Worm (Caenorhabditis elegans): ENCODE results near the gene atf-2.

atf-2 gene

ce11 chrII:8769375-8769774, 17.6 kb downstream of the atf-2 start:
- TF ChIP-seq mxl-2 (GFP tag; conservative IDR thresholded peaks at IDR 0.05) (no peak), pqm-1 (tag; optimal IDR thresholded peaks at IDR 0.05) (peak; percentile 3), rbr-2 (tag; optimal IDR thresholded peaks at IDR 0.05) (peak; percentile 1), unc-62 (GFP tag; optimal IDR thresholded peaks at IDR 0.05 in 1 of 2) (peak in 1 of 2 experiments; percentile 57), unc-62 (tag; optimal IDR thresholded peaks at IDR 0.05) (no peak), hmg-1.1 (GFP tag; IDR thresholded peaks at IDR 0.05) (peak; percentile 65), jun-1 (tag; optimal IDR thresholded peaks at IDR 0.05) (no peak), daf-16 (GFP tag; optimal IDR thresholded peaks at IDR 0.05) (no peak), daf-16 (tag; optimal IDR thresholded peaks at IDR 0.05) (peak; percentile 11), dve-1 (tag; optimal IDR thresholded peaks at IDR 0.05; ENCODE audit: insufficient read depth) (peak; percentile 25), aha-1 (tag) (no peak), F26F4.8 (GFP tag; conservative IDR thresholded peaks at IDR 0.05) (no peak), mes-2 (tag; optimal IDR thresholded peaks at IDR 0.05; ENCODE audit: poor library complexity, severe bottlenecking) (peak; percentile 54), mep-1 (tag; optimal IDR thresholded peaks at IDR 0.05) (peak; percentile 48), lsy-2 (tag; optimal IDR thresholded peaks at IDR 0.05) (peak in 1 of 2 experiments; percentile 32), zip-2 (tag; optimal IDR thresholded peaks at IDR 0.05) (no peak), hlh-30 (tag; optimal IDR thresholded peaks at IDR 0.05; ENCODE audit: insufficient read depth) (peak; percentile 30), madf-9 (GFP tag; conservative IDR thresholded peaks at IDR 0.05) (0 out of 2 replicates have a peak, but pooled peaks have one; percentile 4), hlh-11 (tag; optimal IDR thresholded peaks at IDR 0.05) (peak; percentile 20), dmd-6 (GFP tag; IDR thresholded peaks at IDR 0.05) (peak; percentile 27; the same call in 1 of the 2 replicates)

ce11 chrII:8770675-8771074, 18.9 kb downstream of the atf-2 start, which contains the start of gene let-19:
Gene let-19 (plus strand): TSS chrII:8770975.
- TF ChIP-seq php-3 (GFP tag; IDR thresholded peaks at IDR 0.05), result no peak
- no peak for TF ChIP-seq madf-5 (GFP tag; IDR thresholded peaks at IDR 0.05)
- no peak for TF ChIP-seq cey-2 (tag; optimal IDR thresholded peaks at IDR 0.05; ENCODE audit: borderline replicate concordance, insufficient read depth)
- no peak for TF ChIP-seq saeg-2 (GFP tag; IDR thresholded peaks at IDR 0.05)
- TF ChIP-seq madf-9 (GFP tag; conservative IDR thresholded peaks at IDR 0.05), result no peak
- TF ChIP-seq dve-1 (tag; optimal IDR thresholded peaks at IDR 0.05; ENCODE audit: insufficient read depth), result no peak
- no peak for TF ChIP-seq dmd-8 (GFP tag; IDR thresholded peaks at IDR 0.05)
- TF ChIP-seq attf-4 (tag; optimal IDR thresholded peaks at IDR 0.05), result no peak
- TF ChIP-seq lin-38 (GFP tag; IDR thresholded peaks at IDR 0.05), result no peak
- TF ChIP-seq sdz-12 (GFP tag; optimal IDR thresholded peaks at IDR 0.05), result no peak
- no peak for TF ChIP-seq lin-29 (GFP tag; IDR thresholded peaks at IDR 0.05)
- no peak for TF ChIP-seq ztf-7 (tag; optimal IDR thresholded peaks at IDR 0.05)
- no peak for TF ChIP-seq nhr-42 (GFP tag; IDR thresholded peaks at IDR 0.05)
- no peak for TF ChIP-seq T26A8.4 (GFP tag; IDR thresholded peaks at IDR 0.05)
- no peak for TF ChIP-seq lir-3 (tag; optimal IDR thresholded peaks at IDR 0.05)
- TF ChIP-seq ZK337.2 (GFP tag; IDR thresholded peaks at IDR 0.05), result no peak

- TF ChIP-seq ceh-28 (tag; optimal IDR thresholded peaks at IDR 0.05) (no peak), dve-1 (tag; optimal IDR thresholded peaks at IDR 0.05; ENCODE audit: insufficient read depth) (no peak), unc-62 (GFP tag; optimal IDR thresholded peaks at IDR 0.05 in 1 of 2) (peak in 1 of 2 experiments; percentile 93), unc-62 (tag; optimal IDR thresholded peaks at IDR 0.05) (no peak)
Measured at ce11 chrII:8776504-8776903, 24.7 kb downstream of the atf-2 start.

- TF ChIP-seq madf-5 (GFP tag; IDR thresholded peaks at IDR 0.05), result no peak
- no peak for TF ChIP-seq nhr-76 (tag; optimal IDR thresholded peaks at IDR 0.05)
- TF ChIP-seq Y105C5A.15 (GFP tag; IDR thresholded peaks at IDR 0.05), result no peak
- TF ChIP-seq nhr-6 (tag; optimal IDR thresholded peaks at IDR 0.05), result no peak
- TF ChIP-seq unc-62 (GFP tag; optimal IDR thresholded peaks at IDR 0.05 in 1 of 2), result peak in 1 of 2 experiments; percentile 40
- no peak for TF ChIP-seq unc-62 (tag; optimal IDR thresholded peaks at IDR 0.05)
- TF ChIP-seq mxl-3 (GFP tag; optimal IDR thresholded peaks at IDR 0.05), result peak; percentile 6
- TF ChIP-seq nhr-102 (tag; optimal IDR thresholded peaks at IDR 0.05), result no peak
- TF ChIP-seq lim-7 (GFP tag; IDR thresholded peaks at IDR 0.05), result no peak
- no peak for TF ChIP-seq nhr-11 (tag; optimal IDR thresholded peaks at IDR 0.05)
Measured at ce11 chrII:8783451-8783967, 31.7 kb downstream of the atf-2 start, which contains the start of gene sgn-1. Gene sgn-1 (minus strand): TSS chrII:8783670.
